Worm (Caenorhabditis elegans): ENCODE data around the gene Y46G5A.34.

DNA sequence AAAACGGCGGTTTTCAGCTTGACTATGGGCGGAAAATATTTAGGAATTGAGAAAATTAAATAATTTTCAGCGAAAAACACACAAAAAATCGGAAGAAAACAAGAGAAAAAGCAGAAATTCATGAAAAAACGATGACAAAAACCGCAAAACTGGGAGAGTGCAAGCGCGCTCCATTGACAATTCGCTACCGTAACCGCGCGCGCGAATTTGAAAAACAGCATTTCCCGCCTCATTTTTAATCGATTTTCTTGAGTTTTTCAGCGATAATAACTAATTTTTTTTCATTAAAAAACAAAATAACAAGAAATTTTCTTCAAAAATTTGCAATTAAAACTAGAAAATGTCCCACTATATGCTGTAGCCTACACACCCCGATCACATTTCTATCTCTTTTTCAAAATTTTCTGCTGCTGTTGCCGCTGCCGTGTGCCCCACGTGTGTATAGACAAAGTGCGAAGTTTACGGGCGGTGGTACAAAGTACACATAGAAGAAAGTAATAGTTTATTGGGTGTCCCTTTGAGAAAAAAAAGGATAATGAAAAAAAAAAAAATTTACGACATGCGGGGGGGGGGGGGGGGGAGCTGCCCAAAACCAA lies 23.5 kb downstream of the Y46G5A.34 start:
- TF ChIP-seq ztf-23 (GFP tag; IDR thresholded peaks at IDR 0.05), result no peak
- no peak for TF ChIP-seq ref-1 (GFP tag; conservative IDR thresholded peaks at IDR 0.05)
- no peak for TF ChIP-seq klf-2 (GFP tag; conservative IDR thresholded peaks at IDR 0.05)
- TF ChIP-seq T22C8.4 (GFP tag; IDR thresholded peaks at IDR 0.05), result no peak
